Fruit fly (Drosophila melanogaster) whole organism, embryonic: Measurements from ENCODE around the gene CG11374.
A peak's percentile ranks its signal among the peaks of the same experiment; 100 is the strongest.

Experiments
- CG11247 ChIP-seq: fragments of 200-800 bp; sonication (Bioruptor generic); IDR thresholded peaks from 2 replicates; pipeline ENCODE4 v1.3.6; 2022; ENCODE audit warnings: missing biosample characterization, missing genetic modification characterization
- CHES-1-like ChIP-seq: fragments of 200-800 bp; sonication (Bioruptor generic); optimal IDR thresholded peaks from 2 replicates; lab custom pipeline; 2016; ENCODE audit warnings: missing biosample characterization, missing genetic modification characterization
- CTCF ChIP-seq: fragments of 200-800 bp; sonication (Bioruptor generic); optimal IDR thresholded peaks from 2 replicates; lab custom pipeline; 2017; ENCODE audit warnings: missing biosample characterization, mild to moderate bottlenecking, missing genetic modification characterization, moderate library complexity
- Deaf1 ChIP-seq: fragments of 200-800 bp; optimal IDR thresholded peaks from 3 replicates; lab custom pipeline; 2019; ENCODE audit warnings: missing biosample characterization, mild to moderate bottlenecking, missing genetic modification characterization, moderate library complexity
- Oli ChIP-seq: fragments of 200-800 bp; sonication (Bioruptor generic); optimal IDR thresholded peaks from 2 replicates; lab custom pipeline; 2018; ENCODE audit warnings: missing biosample characterization, mild to moderate bottlenecking, missing genetic modification characterization, moderate library complexity
- hkb ChIP-seq, 2 experiments: fragments of 200-800 bp in 1 of 2; fragments of >200 bp in 1 of 2; sonication (Bioruptor generic) in 1 of 2; IDR thresholded peaks in 1 of 2; optimal IDR thresholded peaks in 1 of 2; 2 replicates each; pipeline versions ENCODE4 v1.3.6 to Lab custom; 2017 to 2022; ENCODE audit warnings: missing biosample characterization in 1 of 2, missing genetic modification characterization in 1 of 2
- pb ChIP-seq: fragments of 200-800 bp; sonication (Bioruptor generic); optimal IDR thresholded peaks from 3 replicates; lab custom pipeline; 2016; ENCODE audit warnings: missing biosample characterization, missing genetic modification characterization
- pnt ChIP-seq: fragments of 200-800 bp; sonication (Bioruptor generic); optimal IDR thresholded peaks from 3 replicates; lab custom pipeline; 2016; ENCODE audit warnings: missing biosample characterization, missing genetic modification characterization

dm6 chr2L:81198-81597, 5.0 kb downstream of the CG11374 start:
- TF ChIP-seq CHES-1-like (GFP tag; lab: Kevin White, UChicago) (no peak), Oli (tag; lab: Kevin White, UChicago) (no peak), hkb (optimal IDR thresholded peaks at IDR 0.05; lab: Kevin White, UChicago) (no peak), hkb (GFP tag; IDR thresholded peaks at IDR 0.05; lab: Robert Waterston, UW) (peak; percentile 53; the same call in 1 of the 2 replicates), CG11247 (GFP tag; lab: Robert Waterston, UW) (no peak), pnt (GFP tag; lab: Kevin White, UChicago) (no peak), pb (GFP tag; lab: Kevin White, UChicago) (no peak), CTCF (GFP tag; lab: Kevin White, UChicago) (peak; percentile 36), Deaf1 (tag; lab: Kevin White, UChicago) (no peak)
